Worm (Caenorhabditis elegans) whole organism, L4 larva: ENCODE results near the gene R05G9.1.

Experiments
- egl-27 ChIP-seq: sonication (generic microtip); optimal IDR thresholded peaks from 3 replicates; lab custom pipeline; 2017; ENCODE audit warnings: missing biosample characterization, missing genetic modification reagents, missing genetic modification characterization
- lim-7 ChIP-seq: fragments of 200-800 bp; sonication (Bioruptor generic); IDR thresholded peaks from 2 replicates; pipeline ENCODE4 v1.3.6; 2022; ENCODE audit warnings: missing genetic modification characterization, missing compliant biosample characterization
- mdl-1 ChIP-seq, 2 experiments: fragments of 150-350 bp in 1 of 2; sonication (generic microtip) in 1 of 2; optimal IDR thresholded peaks; 2 replicates each; lab custom pipeline; 2014 to 2017; ENCODE audit warnings: missing biosample characterization in 2 of 2, missing genetic modification characterization in 2 of 2
- nhr-76 ChIP-seq: fragments of 150-350 bp; optimal IDR thresholded peaks from 2 replicates; lab custom pipeline; 2014; ENCODE audit warnings: missing biosample characterization, missing genetic modification characterization
- pha-4 ChIP-seq, 2 experiments: fragments of 150-350 bp in 1 of 2; fragments of 200-800 bp in 1 of 2; sonication (Bioruptor generic) in 1 of 2; IDR thresholded peaks in 1 of 2; optimal IDR thresholded peaks in 1 of 2; 2 replicates each; pipeline versions ENCODE4 v1.3.6 to Lab custom; 2014 to 2022; ENCODE audit warnings: missing genetic modification characterization in 2 of 2, missing genetic modification reagents in 2 of 2, missing biosample characterization in 1 of 2, missing compliant biosample characterization in 1 of 2
- unc-62 ChIP-seq, 3 experiments: fragments of 150-350 bp in 1 of 3; sonication (generic microtip); optimal IDR thresholded peaks in 2 of 3; peaks in 1 of 3; 1 replicate in 1 of 3; 2 replicates in 2 of 3; lab custom pipeline; 2014 to 2017; ENCODE audit warnings: missing biosample characterization in 3 of 3, missing genetic modification characterization in 3 of 3, missing genetic modification reagents in 3 of 3, missing genotype in 1 of 3
- zag-1 ChIP-seq: fragments of 150-350 bp; optimal IDR thresholded peaks from 2 replicates; lab custom pipeline; 2014; ENCODE audit warnings: missing biosample characterization, missing genetic modification characterization
- zip-11 ChIP-seq: fragments of 200-800 bp; sonication (Bioruptor generic); IDR thresholded peaks from 2 replicates; pipeline ENCODE4 v1.3.6; 2022; ENCODE audit warnings: missing genetic modification characterization, missing compliant biosample characterization

ce11 chrII:6535957-6536424 is 33.0 kb downstream of the R05G9.1 start, which contains the start of gene utp-20:
- TF ChIP-seq mdl-1 (tag; optimal IDR thresholded peaks at IDR 0.05; lab: Kevin White, UChicago), result peak; percentile 32 to 62
- no peak for TF ChIP-seq zip-11
- TF ChIP-seq pha-4 (GFP tag; IDR thresholded peaks at IDR 0.05; lab: Robert Waterston, UW), result no peak
- peak; percentile 16 for TF ChIP-seq pha-4 (tag; optimal IDR thresholded peaks at IDR 0.05; lab: Kevin White, UChicago)
- TF ChIP-seq egl-27, result no peak
- TF ChIP-seq unc-62 (GFP tag; optimal IDR thresholded peaks at IDR 0.05 in 1 of 2; lab: Kevin White, UChicago), result no peak
- TF ChIP-seq unc-62 (tag; optimal IDR thresholded peaks at IDR 0.05; lab: Kevin White, UChicago), result no peak
- TF ChIP-seq lim-7 (GFP tag; lab: Robert Waterston, UW), result no peak
- no peak for TF ChIP-seq zag-1
- no peak for TF ChIP-seq nhr-76
